Worm (Caenorhabditis elegans): ENCODE measurements around the gene idpc-6.

- no peak for TF ChIP-seq mab-5 (tag; optimal IDR thresholded peaks at IDR 0.05)
- TF ChIP-seq ZK546.5 (tag; optimal IDR thresholded peaks at IDR 0.05), result no peak
- TF ChIP-seq egl-27 (tag; optimal IDR thresholded peaks at IDR 0.05), result no peak
- no peak for TF ChIP-seq mdl-1 (tag; optimal IDR thresholded peaks at IDR 0.05)
- no peak for TF ChIP-seq nhr-23 (tag; optimal IDR thresholded peaks at IDR 0.05)
- TF ChIP-seq nhr-10 (tag; optimal IDR thresholded peaks at IDR 0.05), result no peak
Measured at ce11 chrV:9571056-9571455, 48.9 kb upstream of the idpc-6 start.

All from whole organism, L2 larva.